Fruit fly (Drosophila melanogaster): ENCODE measurements around the gene CG8840.

Gene CG8840

dm6 chr2L:3369083-3369653, 41.2 kb upstream of the CG8840 start (continued):
- peak; percentile 4 for TF ChIP-seq Fer1 (GFP tag; optimal IDR thresholded peaks at IDR 0.05)
- TF ChIP-seq CG32532 (GFP tag; IDR thresholded peaks at IDR 0.05), result peak; percentile 11; the same call in 1 of the 2 replicates
- no peak for TF ChIP-seq CG1603 (tag; optimal IDR thresholded peaks at IDR 0.05)
- no peak for TF ChIP-seq Jarid2 (GFP tag; optimal IDR thresholded peaks at IDR 0.05)
- peak; percentile 97 for TF ChIP-seq exex (tag; optimal IDR thresholded peaks at IDR 0.05)
- no peak for TF ChIP-seq tgo (GFP tag; IDR thresholded peaks at IDR 0.05)
- TF ChIP-seq Side (GFP tag; optimal IDR thresholded peaks at IDR 0.05), result no peak
- no peak for TF ChIP-seq psq (GFP tag; optimal IDR thresholded peaks at IDR 0.05)

dm6 chr2L:3369822-3370221, 40.5 kb upstream of the CG8840 start:
- TF ChIP-seq Doc3 (GFP tag; IDR thresholded peaks at IDR 0.05; ENCODE audit: partially characterized antibody) (no peak), insv (GFP tag; optimal IDR thresholded peaks at IDR 0.05) (no peak), CG11398 (GFP tag; optimal IDR thresholded peaks at IDR 0.05) (no peak), Bteb2 (GFP tag; optimal IDR thresholded peaks at IDR 0.05) (no peak), CG17361 (GFP tag; IDR thresholded peaks at IDR 0.05) (no peak)

- TF ChIP-seq Med (GFP tag), result peak; percentile 8
- TF ChIP-seq Jarid2 (GFP tag; optimal IDR thresholded peaks at IDR 0.05), result no peak
- TF ChIP-seq mirr (GFP tag; optimal IDR thresholded peaks at IDR 0.05), result peak; percentile 25
- TF ChIP-seq sima (GFP tag; optimal IDR thresholded peaks at IDR 0.05), result no peak
These were observed 39.4 kb upstream of the CG8840 start for dm6 chr2L:3370920-3371319.

- no peak for TF ChIP-seq Lim3 (GFP tag; IDR thresholded peaks at IDR 0.05)
- TF ChIP-seq D19A (tag; optimal IDR thresholded peaks at IDR 0.05), result peak; percentile 61
- no peak for TF ChIP-seq CG14860 (GFP tag; IDR thresholded peaks at IDR 0.05; ENCODE audit: partially characterized antibody)
- TF ChIP-seq shn (GFP tag; optimal IDR thresholded peaks at IDR 0.05), result no peak
- no peak for TF ChIP-seq CG33557 (GFP tag; optimal IDR thresholded peaks at IDR 0.05)
- no peak for TF ChIP-seq zen2 (GFP tag; IDR thresholded peaks at IDR 0.05; ENCODE audit: partially characterized antibody)
- no peak for TF ChIP-seq Meics (GFP tag; optimal IDR thresholded peaks at IDR 0.05)
- no peak for TF ChIP-seq kay (GFP tag; optimal IDR thresholded peaks at IDR 0.05)
- no peak for TF ChIP-seq eyg (GFP tag; optimal IDR thresholded peaks at IDR 0.05)
- TF ChIP-seq Drgx (GFP tag; IDR thresholded peaks at IDR 0.05), result peak; percentile 58
- TF ChIP-seq BEAF-32 (GFP tag; optimal IDR thresholded peaks at IDR 0.05), result no peak
- no peak for TF ChIP-seq CG12104 (GFP tag; optimal IDR thresholded peaks at IDR 0.05)
- TF ChIP-seq Deaf1 (tag; optimal IDR thresholded peaks at IDR 0.05), result peak; percentile 27
- TF ChIP-seq pho (GFP tag; optimal IDR thresholded peaks at IDR 0.05), result no peak
- TF ChIP-seq slbo (GFP tag; IDR thresholded peaks at IDR 0.05), result 0 out of 2 replicates have a peak, but pooled peaks have one; percentile 30
- no peak for TF ChIP-seq esg (GFP tag; conservative IDR thresholded peaks at IDR 0.05)
- TF ChIP-seq Ets65A (GFP tag), result peak; percentile 92
- no peak for TF ChIP-seq Adf1 (GFP tag; IDR thresholded peaks at IDR 0.05)
- no peak for TF ChIP-seq CG4820 (GFP tag; optimal IDR thresholded peaks at IDR 0.05)
- TF ChIP-seq Med (GFP tag), result peak; percentile 79
- no peak for TF ChIP-seq CG4404 (GFP tag; IDR thresholded peaks at IDR 0.05)
- no peak for TF ChIP-seq HmgD (GFP tag; optimal IDR thresholded peaks at IDR 0.05)
- no peak for TF ChIP-seq CG17802 (tag; optimal IDR thresholded peaks at IDR 0.05)
- TF ChIP-seq cas (GFP tag; IDR thresholded peaks at IDR 0.05), result no peak
These were observed 39.0 kb upstream of the CG8840 start for dm6 chr2L:3371340-3371739.

Measured in whole organism, embryonic.